Worm (Caenorhabditis elegans) whole organism, L3 larva: ENCODE results near the gene C04F5.8.

ENCODE experiments used
- aly-2 ChIP-seq: fragments of 150-350 bp; optimal IDR thresholded peaks from 2 replicates; lab custom pipeline; 2014; ENCODE audit warnings: missing biosample characterization, missing genetic modification characterization
- elt-2 ChIP-seq: sonication (generic microtip); optimal IDR thresholded peaks from 2 replicates; lab custom pipeline; 2016; ENCODE audit warnings: missing genetic modification reagents, mild to moderate bottlenecking, missing genetic modification characterization, missing compliant biosample characterization
- fos-1 ChIP-seq: fragments of 150-350 bp; optimal IDR thresholded peaks from 2 replicates; lab custom pipeline; 2014; ENCODE audit warnings: missing biosample characterization, missing genetic modification characterization
- lin-39 ChIP-seq: fragments of 150-350 bp; optimal IDR thresholded peaks from 2 replicates; lab custom pipeline; 2018; ENCODE audit warnings: missing biosample characterization, missing genetic modification reagents, missing genetic modification characterization
- nhr-237 ChIP-seq: fragments of 150-350 bp; optimal IDR thresholded peaks from 2 replicates; lab custom pipeline; 2014; ENCODE audit warnings: missing biosample characterization, missing genetic modification characterization
- nhr-28 ChIP-seq: fragments of 150-350 bp; optimal IDR thresholded peaks from 2 replicates; lab custom pipeline; 2014; ENCODE audit warnings: missing biosample characterization, missing genetic modification characterization
- nhr-76 ChIP-seq: fragments of 150-350 bp; sonication (generic microtip); optimal IDR thresholded peaks from 5 replicates; lab custom pipeline; 2014; ENCODE audit warnings: missing biosample characterization, missing genetic modification characterization
- skn-1 ChIP-seq: fragments of 150-350 bp; optimal IDR thresholded peaks from 2 replicates; lab custom pipeline; 2014; ENCODE audit warnings: missing biosample characterization, missing genetic modification characterization
- snpc-4 ChIP-seq: fragments of 150-350 bp; optimal IDR thresholded peaks from 2 replicates; lab custom pipeline; 2014; ENCODE audit warnings: missing biosample characterization, missing genetic modification characterization
- unc-39 ChIP-seq: sonication (generic microtip); optimal IDR thresholded peaks from 4 replicates; lab custom pipeline; 2017; ENCODE audit warnings: missing biosample characterization, missing genetic modification characterization
- unc-62 ChIP-seq: fragments of 150-350 bp; sonication (generic microtip); optimal IDR thresholded peaks from 4 replicates; lab custom pipeline; 2014; ENCODE audit warnings: missing biosample characterization, missing genetic modification reagents, missing genetic modification characterization

DNA sequence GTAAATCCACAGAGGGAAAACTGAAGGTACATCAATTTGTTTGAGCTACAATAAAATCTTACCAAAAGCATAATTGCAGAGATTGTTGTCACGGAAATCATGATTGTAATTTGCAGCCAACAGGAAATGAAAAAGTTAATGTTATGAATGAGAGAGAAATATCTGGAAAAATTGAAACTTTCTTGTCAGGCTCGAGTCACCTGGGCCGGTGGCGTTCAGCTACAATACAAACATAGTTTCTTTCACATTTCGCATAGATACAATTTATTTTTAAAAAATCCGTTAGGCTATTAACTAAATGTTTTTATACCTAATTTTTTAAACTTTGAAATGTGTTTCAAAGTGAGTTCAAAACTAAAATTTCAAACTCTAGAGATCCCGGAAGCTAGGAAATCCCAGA, 44.1 kb upstream of the C04F5.8 start, which contains the start of gene srx-39:
- TF ChIP-seq nhr-76 (tag; lab: Kevin White, UChicago) (no peak), snpc-4 (no peak), nhr-237 (no peak), fos-1 (tag; lab: Kevin White, UChicago) (no peak), unc-62 (no peak), aly-2 (tag; lab: Kevin White, UChicago) (no peak), elt-2 (tag; lab: Kevin White, UChicago) (no peak), unc-39 (no peak), skn-1 (no peak), nhr-28 (no peak), lin-39 (tag; lab: Kevin White, UChicago) (no peak)
